Worm (Caenorhabditis elegans) whole organism, L2 larva: ENCODE results near the gene Y71H2B.2.

Experiments used
- nhr-11 ChIP-seq: fragments of 150-350 bp; optimal IDR thresholded peaks from 2 replicates; lab custom pipeline; 2014; ENCODE audit warnings: missing biosample characterization, missing genetic modification characterization
- ztf-1 ChIP-seq: fragments of 200-800 bp; sonication (Bioruptor generic); conservative IDR thresholded peaks from 2 replicates; pipeline ENCODE4 v1.3.6; 2022; ENCODE audit warnings: missing genetic modification characterization, missing compliant biosample characterization
- ztf-4 ChIP-seq: fragments of 150-350 bp; optimal IDR thresholded peaks from 2 replicates; lab custom pipeline; 2014; ENCODE audit warnings: missing biosample characterization, missing genetic modification characterization

ce11 chrIII:2676097-2676496 lies 53.1 kb downstream of the Y71H2B.2 start:
- TF ChIP-seq nhr-11 (tag; lab: Kevin White, UChicago) (no peak), ztf-4 (tag; lab: Kevin White, UChicago) (no peak), ztf-1 (GFP tag; lab: Robert Waterston, UW) (no peak)
